Worm (Caenorhabditis elegans) whole organism, mixed stage, embryonic: Measurements from ENCODE around the gene cin-4.

ENCODE experiments used
- M03D4.4 ChIP-seq: sonication (generic microtip); optimal IDR thresholded peaks from 2 replicates; lab custom pipeline; 2017; ENCODE audit warnings: mild to moderate bottlenecking, missing genetic modification characterization, missing compliant biosample characterization
- elt-1 ChIP-seq: sonication (generic microtip); optimal IDR thresholded peaks from 2 replicates; lab custom pipeline; 2017; ENCODE audit warnings: missing genetic modification characterization, mild to moderate bottlenecking, missing compliant biosample characterization, antibody characterized with exemption, moderate library complexity, borderline replicate concordance; ENCODE audit not compliant: insufficient read depth
- elt-3 ChIP-seq: fragments of 150-350 bp; optimal IDR thresholded peaks from 2 replicates; lab custom pipeline; 2014; ENCODE audit warnings: missing biosample characterization, missing genetic modification characterization
- lin-13 ChIP-seq: fragments of 150-350 bp; optimal IDR thresholded peaks from 2 replicates; lab custom pipeline; 2014; ENCODE audit warnings: missing biosample characterization, missing genetic modification characterization
- nhr-12 ChIP-seq: fragments of 150-350 bp; optimal IDR thresholded peaks from 2 replicates; lab custom pipeline; 2014; ENCODE audit warnings: missing biosample characterization, missing genetic modification characterization
- nhr-2 ChIP-seq: fragments of 150-350 bp; optimal IDR thresholded peaks from 2 replicates; lab custom pipeline; 2014; ENCODE audit warnings: missing biosample characterization, missing genetic modification characterization
- nhr-76 ChIP-seq: sonication (generic microtip); optimal IDR thresholded peaks from 2 replicates; lab custom pipeline; 2017; ENCODE audit warnings: missing biosample characterization, missing genetic modification characterization
- pha-4 ChIP-seq: fragments of 150-350 bp; optimal IDR thresholded peaks from 2 replicates; lab custom pipeline; 2018; ENCODE audit warnings: missing biosample characterization, missing genetic modification reagents, missing genetic modification characterization
- unc-39 ChIP-seq: fragments of 150-350 bp; optimal IDR thresholded peaks from 2 replicates; lab custom pipeline; 2014; ENCODE audit warnings: missing biosample characterization, missing genetic modification characterization
- unc-62 ChIP-seq: fragments of 150-350 bp; optimal IDR thresholded peaks from 2 replicates; lab custom pipeline; 2014; ENCODE audit warnings: missing biosample characterization, missing genetic modification reagents, missing genetic modification characterization

- TF ChIP-seq nhr-12 (tag; lab: Kevin White, UChicago) (no peak), unc-62 (GFP tag; lab: Kevin White, UChicago) (no peak), M03D4.4 (tag; lab: Kevin White, UChicago) (no peak), pha-4 (tag; lab: Kevin White, UChicago) (no peak), unc-39 (no peak), lin-13 (tag; lab: Kevin White, UChicago) (no peak), elt-1 (no peak), nhr-76 (no peak), nhr-2 (tag; lab: Kevin White, UChicago) (no peak), elt-3 (tag; lab: Kevin White, UChicago) (no peak)
Measured at ce11 chrII:7053001-7053400, 14.9 kb downstream of the cin-4 start, which contains the start of gene ZK1127.13.
